Worm (Caenorhabditis elegans) whole organism, young adult: ENCODE measurements around the gene lgc-48.

Experiments
- C17E4.6 ChIP-seq: fragments of 200-800 bp; sonication (Bioruptor generic); IDR thresholded peaks from 2 replicates; pipeline ENCODE4 v1.3.6; 2022; ENCODE audit warnings: missing genetic modification reagents, missing genetic modification characterization, missing compliant biosample characterization
- F22D6.2 ChIP-seq: sonication (generic microtip); optimal IDR thresholded peaks from 2 replicates; lab custom pipeline; 2016; ENCODE audit warnings: mild to moderate bottlenecking, missing genetic modification characterization, missing compliant biosample characterization
- ama-1 ChIP-seq, 3 experiments: fragments of 150-350 bp in 1 of 3; sonication (generic microtip) in 2 of 3; optimal IDR thresholded peaks; 2 replicates each; lab custom pipeline; 2014 to 2018; ENCODE audit warnings: missing biosample characterization in 2 of 3, missing genetic modification characterization in 2 of 3, missing genetic modification reagents in 2 of 3
- nfya-1 ChIP-seq: sonication (generic microtip); optimal IDR thresholded peaks from 2 replicates; lab custom pipeline; 2017; ENCODE audit warnings: antibody characterized with exemption, missing compliant biosample characterization, missing genetic modification characterization, borderline replicate concordance; ENCODE audit not compliant: insufficient read depth
- unc-62 ChIP-seq: fragments of 150-350 bp; optimal IDR thresholded peaks from 2 replicates; lab custom pipeline; 2014; ENCODE audit warnings: missing biosample characterization, missing genetic modification reagents, missing genetic modification characterization

DNA sequence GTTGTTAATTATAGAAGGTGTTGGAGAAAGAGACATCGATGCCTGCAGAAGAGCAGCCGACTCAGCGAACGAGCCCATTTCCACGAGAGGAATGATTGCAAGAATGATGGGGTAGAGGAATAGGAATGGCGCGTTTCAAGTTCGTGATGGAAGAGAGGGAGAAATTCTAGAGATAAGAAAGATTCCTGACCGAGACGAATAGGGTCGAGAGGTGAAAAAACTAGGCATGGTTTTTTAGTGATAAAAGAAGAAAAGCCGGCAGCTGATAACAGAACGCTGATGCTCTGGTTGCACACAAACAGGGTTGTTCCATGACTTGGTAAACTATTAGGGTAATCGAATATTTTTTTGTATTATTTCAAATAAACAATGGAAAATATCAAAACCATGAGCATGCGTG is 32.8 kb downstream of the lgc-48 start:
- no peak for TF ChIP-seq nfya-1 (tag; lab: Kevin White, UChicago)
- TF ChIP-seq unc-62 = no peak
- TF ChIP-seq C17E4.6 (GFP tag; lab: Robert Waterston, UW) = no peak
- TF ChIP-seq ama-1 (optimal IDR thresholded peaks at IDR 0.05; lab: Kevin White, UChicago) = no peak
- TF ChIP-seq ama-1 (GFP tag; optimal IDR thresholded peaks at IDR 0.05; lab: Kevin White, UChicago) = no peak
- TF ChIP-seq F22D6.2 (tag; lab: Kevin White, UChicago) = no peak
